Worm (Caenorhabditis elegans): Measurements from ENCODE around the gene emg-1.

The emg-1 gene

ce11 chrIII:10634576-10634975 lies 14.7 kb upstream of the emg-1 start:
- TF ChIP-seq elt-1 (tag; optimal IDR thresholded peaks at IDR 0.05; ENCODE audit: borderline replicate concordance, insufficient read depth) (no peak), lin-32 (GFP tag; optimal IDR thresholded peaks at IDR 0.05) (no peak), mls-2 (tag; optimal IDR thresholded peaks at IDR 0.05) (no peak), nhr-12 (tag; optimal IDR thresholded peaks at IDR 0.05) (no peak), mep-1 (tag; optimal IDR thresholded peaks at IDR 0.05) (no peak), M03D4.4 (tag; optimal IDR thresholded peaks at IDR 0.05) (no peak), flh-1 (GFP tag; optimal IDR thresholded peaks at IDR 0.05) (no peak), nhr-237 (tag; optimal IDR thresholded peaks at IDR 0.05) (no peak)

ce11 chrIII:10636493-10637031 lies 12.8 kb upstream of the emg-1 start:
- TF ChIP-seq tbx-8 (GFP tag; optimal IDR thresholded peaks at IDR 0.05), result no peak
- TF ChIP-seq ceh-43 (GFP tag; optimal IDR thresholded peaks at IDR 0.05), result no peak
- no peak for TF ChIP-seq sptf-1 (tag; optimal IDR thresholded peaks at IDR 0.05)
- TF ChIP-seq nhr-28 (tag; optimal IDR thresholded peaks at IDR 0.05), result no peak
- no peak for TF ChIP-seq zip-8 (tag; optimal IDR thresholded peaks at IDR 0.05)
- TF ChIP-seq snpc-4 (tag; optimal IDR thresholded peaks at IDR 0.05), result no peak
- no peak for TF ChIP-seq blmp-1 (tag; optimal IDR thresholded peaks at IDR 0.05)
- no peak for TF ChIP-seq mep-1 (tag; optimal IDR thresholded peaks at IDR 0.05)
- TF ChIP-seq lin-32 (GFP tag; optimal IDR thresholded peaks at IDR 0.05), result no peak
- TF ChIP-seq M03D4.4 (tag; optimal IDR thresholded peaks at IDR 0.05), result no peak
- no peak for TF ChIP-seq nhr-12 (tag; optimal IDR thresholded peaks at IDR 0.05)
- no peak for TF ChIP-seq mls-2 (tag; optimal IDR thresholded peaks at IDR 0.05)
- no peak for TF ChIP-seq flh-1 (GFP tag; optimal IDR thresholded peaks at IDR 0.05)
- no peak for TF ChIP-seq unc-39 (tag; optimal IDR thresholded peaks at IDR 0.05)
- no peak for TF ChIP-seq ceh-83 (GFP tag; optimal IDR thresholded peaks at IDR 0.05)
- TF ChIP-seq ces-1 (GFP tag; optimal IDR thresholded peaks at IDR 0.05), result no peak
- no peak for TF ChIP-seq ham-2 (GFP tag; optimal IDR thresholded peaks at IDR 0.05)
- TF ChIP-seq sem-2 (GFP tag; optimal IDR thresholded peaks at IDR 0.05), result no peak

ce11 chrIII:10637933-10638332 lies 11.4 kb upstream of the emg-1 start:
- TF ChIP-seq ztf-11 (tag; optimal IDR thresholded peaks at IDR 0.05) (no peak), M03D4.4 (tag; optimal IDR thresholded peaks at IDR 0.05) (no peak), cnd-1 (tag; optimal IDR thresholded peaks at IDR 0.05) (no peak), flh-1 (GFP tag; optimal IDR thresholded peaks at IDR 0.05) (no peak), ceh-43 (GFP tag; optimal IDR thresholded peaks at IDR 0.05) (no peak), zip-8 (tag; optimal IDR thresholded peaks at IDR 0.05) (no peak), nhr-12 (tag; optimal IDR thresholded peaks at IDR 0.05) (no peak), snpc-4 (tag; optimal IDR thresholded peaks at IDR 0.05) (no peak), elt-3 (tag; optimal IDR thresholded peaks at IDR 0.05) (no peak), sptf-1 (tag; optimal IDR thresholded peaks at IDR 0.05) (no peak), nhr-28 (tag; optimal IDR thresholded peaks at IDR 0.05) (no peak), lin-32 (GFP tag; optimal IDR thresholded peaks at IDR 0.05) (no peak), blmp-1 (tag; optimal IDR thresholded peaks at IDR 0.05) (no peak), ces-1 (GFP tag; optimal IDR thresholded peaks at IDR 0.05) (no peak)

- TF ChIP-seq hlh-1 (tag; optimal IDR thresholded peaks at IDR 0.05) (no peak), nhr-2 (tag; optimal IDR thresholded peaks at IDR 0.05) (no peak), ceh-83 (GFP tag; optimal IDR thresholded peaks at IDR 0.05) (no peak), ztf-11 (tag; optimal IDR thresholded peaks at IDR 0.05) (no peak), lin-32 (GFP tag; optimal IDR thresholded peaks at IDR 0.05) (no peak), unc-120 (tag; optimal IDR thresholded peaks at IDR 0.05; ENCODE audit: poor library complexity, severe bottlenecking) (no peak), drap-1 (GFP tag; optimal IDR thresholded peaks at IDR 0.05) (no peak), bed-3 (GFP tag; optimal IDR thresholded peaks at IDR 0.05) (no peak), unc-62 (GFP tag; optimal IDR thresholded peaks at IDR 0.05) (no peak), nhr-12 (tag; optimal IDR thresholded peaks at IDR 0.05) (no peak), pha-4 (tag; optimal IDR thresholded peaks at IDR 0.05) (no peak), flh-1 (GFP tag; optimal IDR thresholded peaks at IDR 0.05) (no peak), snpc-4 (tag; optimal IDR thresholded peaks at IDR 0.05) (no peak), sem-2 (GFP tag; optimal IDR thresholded peaks at IDR 0.05) (no peak), mls-2 (tag; optimal IDR thresholded peaks at IDR 0.05) (no peak), nhr-237 (tag; optimal IDR thresholded peaks at IDR 0.05) (no peak), nhr-28 (tag; optimal IDR thresholded peaks at IDR 0.05) (no peak), tbx-8 (GFP tag; optimal IDR thresholded peaks at IDR 0.05) (no peak), elt-1 (tag; optimal IDR thresholded peaks at IDR 0.05; ENCODE audit: borderline replicate concordance, insufficient read depth) (no peak), ceh-43 (GFP tag; optimal IDR thresholded peaks at IDR 0.05) (no peak)
Measured at ce11 chrIII:10638339-10639021, 10.8 kb upstream of the emg-1 start, which contains the start of gene Y39A1A.27. TSS of gene Y39A1A.27 (plus strand) at chrIII:10638971.

Measured in whole organism, mixed stage, embryonic.